Worm (Caenorhabditis elegans): ENCODE results near the gene nifk-1.

- TF ChIP-seq pha-4 (tag; optimal IDR thresholded peaks at IDR 0.05) (no peak), ceh-30 (tag; optimal IDR thresholded peaks at IDR 0.05) (no peak), hlh-30 (tag; optimal IDR thresholded peaks at IDR 0.05; ENCODE audit: insufficient read depth) (no peak), C08G9.2 (tag; optimal IDR thresholded peaks at IDR 0.05) (no peak)
These were observed 37.7 kb downstream of the nifk-1 start, which contains the start of gene T23F11.2 for ce11 chrIII:4655402-4655801.
